Fruit fly (Drosophila melanogaster) whole organism, embryonic: ENCODE measurements around the gene CG44303.

ENCODE experiments used
- Blimp-1 ChIP-seq: fragments of 200-800 bp; sonication (Bioruptor generic); optimal IDR thresholded peaks from 3 replicates; lab custom pipeline; 2018; ENCODE audit warnings: missing biosample characterization, missing genetic modification characterization, mild to moderate bottlenecking, moderate library complexity, missing genetic modification reagents
- CG1233 ChIP-seq: fragments of 200-800 bp; sonication (Bioruptor generic); optimal IDR thresholded peaks from 4 replicates; lab custom pipeline; 2018; ENCODE audit warnings: missing biosample characterization, mild to moderate bottlenecking, missing genetic modification characterization
- CG13624 ChIP-seq: fragments of 200-800 bp; sonication (Bioruptor generic); optimal IDR thresholded peaks from 2 replicates; lab custom pipeline; 2016; ENCODE audit warnings: missing biosample characterization, missing genetic modification characterization
- CG15269 ChIP-seq: fragments of 200-800 bp; sonication (Bioruptor generic); optimal IDR thresholded peaks from 2 replicates; lab custom pipeline; 2018; ENCODE audit warnings: missing biosample characterization, mild to moderate bottlenecking, missing genetic modification characterization, moderate library complexity
- CG16815 ChIP-seq: fragments of 200-800 bp; sonication (Bioruptor generic); optimal IDR thresholded peaks from 3 replicates; lab custom pipeline; 2017; ENCODE audit warnings: missing biosample characterization, mild to moderate bottlenecking, missing genetic modification characterization
- CG17359 ChIP-seq: fragments of 200-800 bp; sonication (Bioruptor generic); optimal IDR thresholded peaks from 3 replicates; lab custom pipeline; 2018; ENCODE audit warnings: missing biosample characterization, mild to moderate bottlenecking, missing genetic modification characterization, moderate library complexity
- CG18262 ChIP-seq: fragments of 200-800 bp; optimal IDR thresholded peaks from 3 replicates; lab custom pipeline; 2019; ENCODE audit warnings: missing biosample characterization, mild to moderate bottlenecking, missing genetic modification characterization, moderate library complexity
- CG18476 ChIP-seq: fragments of 200-800 bp; sonication (Bioruptor generic); optimal IDR thresholded peaks from 2 replicates; lab custom pipeline; 2016; ENCODE audit warnings: missing biosample characterization, mild to moderate bottlenecking, missing genetic modification characterization
- CG2199 ChIP-seq: fragments of 200-800 bp; sonication (Bioruptor generic); IDR thresholded peaks from 3 replicates; pipeline ENCODE4 v1.3.6; 2022; ENCODE audit warnings: missing biosample characterization, missing genetic modification characterization
- CG2678 ChIP-seq: fragments of 200-800 bp; sonication (Bioruptor generic); optimal IDR thresholded peaks from 3 replicates; lab custom pipeline; 2019; ENCODE audit warnings: missing biosample characterization, mild to moderate bottlenecking, missing genetic modification characterization, moderate library complexity
- CG2712 ChIP-seq: fragments of 200-800 bp; optimal IDR thresholded peaks from 3 replicates; lab custom pipeline; 2019; ENCODE audit warnings: missing biosample characterization, mild to moderate bottlenecking, missing genetic modification characterization, moderate library complexity
- CG32532 ChIP-seq: fragments of 200-800 bp; sonication (Bioruptor generic); IDR thresholded peaks from 2 replicates; pipeline ENCODE4 v1.3.6; 2022; ENCODE audit warnings: missing biosample characterization, missing genetic modification characterization
- CG33557 ChIP-seq: fragments of 200-800 bp; sonication (Bioruptor generic); optimal IDR thresholded peaks from 2 replicates; lab custom pipeline; 2019; ENCODE audit warnings: missing biosample characterization, mild to moderate bottlenecking, missing genetic modification characterization, moderate library complexity
- CG4424 ChIP-seq: fragments of 200-800 bp; sonication (Bioruptor generic); optimal IDR thresholded peaks from 3 replicates; lab custom pipeline; 2016; ENCODE audit warnings: missing biosample characterization, missing genetic modification characterization
- CG4730 ChIP-seq: fragments of 200-800 bp; sonication (Bioruptor generic); IDR thresholded peaks from 2 replicates; pipeline ENCODE4 v1.3.6; 2022; ENCODE audit warnings: missing biosample characterization, missing genetic modification characterization
- CG6791 ChIP-seq: fragments of 200-800 bp; sonication (Bioruptor generic); IDR thresholded peaks from 3 replicates; pipeline ENCODE4 v1.3.6; 2022; ENCODE audit warnings: missing biosample characterization, missing genetic modification characterization; ENCODE audit not compliant: partially characterized antibody
- CG8290 ChIP-seq, 3 experiments: fragments of 200-800 bp; sonication (Bioruptor generic); optimal IDR thresholded peaks; 2 replicates each; lab custom pipeline; 2016 to 2019; ENCODE audit warnings: missing biosample characterization in 3 of 3, missing genetic modification characterization in 3 of 3, mild to moderate bottlenecking in 2 of 3, moderate library complexity in 1 of 3
- CG8388 ChIP-seq: fragments of 200-800 bp; sonication (Bioruptor generic); optimal IDR thresholded peaks from 2 replicates; lab custom pipeline; 2019; ENCODE audit warnings: missing biosample characterization, mild to moderate bottlenecking, missing genetic modification characterization, moderate library complexity
- CG8765 ChIP-seq: fragments of 200-800 bp; sonication (Bioruptor generic); IDR thresholded peaks from 2 replicates; pipeline ENCODE4 v1.3.6; 2022; ENCODE audit warnings: missing biosample characterization, missing genetic modification characterization
- Dfd ChIP-seq, 2 experiments: fragments of >200 bp; optimal IDR thresholded peaks; 2 replicates each; lab custom pipeline; 2017; ENCODE audit warnings: missing biosample characterization in 2 of 2, missing genetic modification characterization in 2 of 2
- Elba2 ChIP-seq: fragments of 200-800 bp; sonication (Bioruptor generic); optimal IDR thresholded peaks from 3 replicates; lab custom pipeline; 2016; ENCODE audit warnings: missing biosample characterization, missing genetic modification characterization
- Ets97D ChIP-seq: fragments of 200-800 bp; sonication (Bioruptor generic); optimal IDR thresholded peaks from 3 replicates; lab custom pipeline; 2016; ENCODE audit warnings: missing biosample characterization, missing genetic modification characterization
- Fer3 ChIP-seq: fragments of 200-800 bp; sonication (Bioruptor generic); optimal IDR thresholded peaks from 2 replicates; lab custom pipeline; 2018; ENCODE audit warnings: missing biosample characterization, mild to moderate bottlenecking, missing genetic modification characterization, moderate library complexity
- H2.0 ChIP-seq: fragments of 200-800 bp; sonication (Bioruptor generic); IDR thresholded peaks from 2 replicates; pipeline ENCODE4 v1.3.6; 2022; ENCODE audit warnings: missing biosample characterization, missing genetic modification characterization
- HHEX ChIP-seq: fragments of 200-800 bp; sonication (Bioruptor generic); optimal IDR thresholded peaks from 3 replicates; lab custom pipeline; 2017; ENCODE audit warnings: missing biosample characterization, mild to moderate bottlenecking, missing genetic modification characterization, missing genetic modification reagents
- HmgZ ChIP-seq: fragments of 200-800 bp; sonication (Bioruptor generic); optimal IDR thresholded peaks from 2 replicates; lab custom pipeline; 2018; ENCODE audit warnings: missing biosample characterization, mild to moderate bottlenecking, missing genetic modification characterization
- Hmr ChIP-seq: fragments of 200-800 bp; sonication (Bioruptor generic); optimal IDR thresholded peaks from 3 replicates; lab custom pipeline; 2017; ENCODE audit warnings: mild to moderate bottlenecking, missing biosample characterization, missing genetic modification reagents, missing genetic modification characterization
- Ptx1 ChIP-seq: fragments of 200-800 bp; sonication (Bioruptor generic); IDR thresholded peaks from 2 replicates; pipeline ENCODE4 v1.3.6; 2022; ENCODE audit warnings: missing biosample characterization, missing genetic modification characterization
- Sox100B ChIP-seq: fragments of 200-800 bp; sonication (Bioruptor generic); optimal IDR thresholded peaks from 3 replicates; lab custom pipeline; 2018; ENCODE audit warnings: missing biosample characterization, mild to moderate bottlenecking, missing genetic modification characterization
- Ssrp ChIP-seq: fragments of 200-800 bp; sonication (Bioruptor generic); optimal IDR thresholded peaks from 2 replicates; lab custom pipeline; 2018; ENCODE audit warnings: missing biosample characterization, mild to moderate bottlenecking, missing genetic modification characterization, moderate library complexity
- al ChIP-seq: fragments of 200-800 bp; sonication (Bioruptor generic); IDR thresholded peaks from 2 replicates; pipeline ENCODE4 v1.3.6; 2022; ENCODE audit warnings: missing biosample characterization, missing genetic modification characterization
- btn ChIP-seq: fragments of 200-800 bp; sonication (Bioruptor generic); optimal IDR thresholded peaks from 2 replicates; lab custom pipeline; 2016; ENCODE audit warnings: missing biosample characterization, missing genetic modification characterization
- cg ChIP-seq: fragments of 200-800 bp; sonication (Bioruptor generic); optimal IDR thresholded peaks from 3 replicates; lab custom pipeline; 2019; ENCODE audit warnings: missing biosample characterization, mild to moderate bottlenecking, missing genetic modification characterization, moderate library complexity
- chn ChIP-seq: fragments of 200-800 bp; sonication (Bioruptor generic); optimal IDR thresholded peaks from 2 replicates; lab custom pipeline; 2016; ENCODE audit warnings: missing biosample characterization, missing genetic modification characterization
- gt ChIP-seq: fragments of 200-800 bp; sonication (Bioruptor generic); IDR thresholded peaks from 2 replicates; pipeline ENCODE4 v1.3.6; 2022; ENCODE audit warnings: missing biosample characterization, missing genetic modification characterization
- hb ChIP-seq: fragments of 200-800 bp; sonication (Bioruptor generic); IDR thresholded peaks from 3 replicates; pipeline ENCODE4 v1.3.6; 2022; ENCODE audit warnings: missing biosample characterization, missing genetic modification characterization; ENCODE audit not compliant: partially characterized antibody
- ind ChIP-seq: fragments of 200-800 bp; sonication (Bioruptor generic); optimal IDR thresholded peaks from 3 replicates; lab custom pipeline; 2016; ENCODE audit warnings: missing biosample characterization, missing genetic modification characterization
- inv ChIP-seq: fragments of 200-800 bp; sonication (Bioruptor generic); IDR thresholded peaks from 2 replicates; pipeline ENCODE4 v1.3.6; 2022; ENCODE audit warnings: missing biosample characterization, missing genetic modification characterization; ENCODE audit not compliant: partially characterized antibody
- kni ChIP-seq: fragments of 200-800 bp; sonication (Bioruptor generic); optimal IDR thresholded peaks from 3 replicates; lab custom pipeline; 2017; ENCODE audit warnings: mild to moderate bottlenecking, missing biosample characterization, missing genetic modification reagents, missing genetic modification characterization
- lab ChIP-seq: fragments of 200-800 bp; sonication (Bioruptor generic); optimal IDR thresholded peaks from 3 replicates; lab custom pipeline; 2017; ENCODE audit warnings: missing biosample characterization, missing genetic modification characterization, mild to moderate bottlenecking, moderate library complexity, missing genetic modification reagents
- lola ChIP-seq, 3 experiments: fragments of >200 bp in 2 of 3; fragments of 200-800 bp in 1 of 3; sonication (Bioruptor generic) in 1 of 3; optimal IDR thresholded peaks; 2 replicates each; lab custom pipeline; 2017 to 2019; ENCODE audit warnings: missing biosample characterization in 3 of 3, missing genetic modification characterization in 3 of 3, mild to moderate bottlenecking in 1 of 3, moderate library complexity in 1 of 3
- nau ChIP-seq: fragments of 200-800 bp; sonication (Bioruptor generic); optimal IDR thresholded peaks from 3 replicates; lab custom pipeline; 2017; ENCODE audit warnings: missing biosample characterization, mild to moderate bottlenecking, missing genetic modification characterization, missing genetic modification reagents
- oc ChIP-seq: fragments of 200-800 bp; sonication (Bioruptor generic); optimal IDR thresholded peaks from 2 replicates; lab custom pipeline; 2018; ENCODE audit warnings: missing biosample characterization, mild to moderate bottlenecking, missing genetic modification characterization, moderate library complexity
- pnt ChIP-seq: fragments of 200-800 bp; sonication (Bioruptor generic); optimal IDR thresholded peaks from 3 replicates; lab custom pipeline; 2016; ENCODE audit warnings: missing biosample characterization, missing genetic modification characterization
- sens ChIP-seq: fragments of 200-800 bp; sonication (Bioruptor generic); peaks from one replicate; lab custom pipeline; 2016; ENCODE audit warnings: missing biosample characterization, missing genetic modification characterization
- sug ChIP-seq: fragments of 200-800 bp; optimal IDR thresholded peaks from 2 replicates; lab custom pipeline; 2019; ENCODE audit warnings: missing biosample characterization, mild to moderate bottlenecking, missing genetic modification characterization, moderate library complexity
- twi ChIP-seq: fragments of 200-800 bp; optimal IDR thresholded peaks from 2 replicates; lab custom pipeline; 2019; ENCODE audit warnings: missing biosample characterization, mild to moderate bottlenecking, missing genetic modification characterization, moderate library complexity
- unc-4 ChIP-seq: fragments of 200-800 bp; sonication (Bioruptor generic); IDR thresholded peaks from 2 replicates; pipeline ENCODE4 v1.3.6; 2022; ENCODE audit warnings: missing biosample characterization, missing genetic modification characterization; ENCODE audit not compliant: partially characterized antibody
- zen ChIP-seq: fragments of 200-800 bp; sonication (Bioruptor generic); optimal IDR thresholded peaks from 3 replicates; lab custom pipeline; 2018; ENCODE audit warnings: missing biosample characterization, mild to moderate bottlenecking, missing genetic modification characterization, moderate library complexity

CG44303 gene

DNA sequence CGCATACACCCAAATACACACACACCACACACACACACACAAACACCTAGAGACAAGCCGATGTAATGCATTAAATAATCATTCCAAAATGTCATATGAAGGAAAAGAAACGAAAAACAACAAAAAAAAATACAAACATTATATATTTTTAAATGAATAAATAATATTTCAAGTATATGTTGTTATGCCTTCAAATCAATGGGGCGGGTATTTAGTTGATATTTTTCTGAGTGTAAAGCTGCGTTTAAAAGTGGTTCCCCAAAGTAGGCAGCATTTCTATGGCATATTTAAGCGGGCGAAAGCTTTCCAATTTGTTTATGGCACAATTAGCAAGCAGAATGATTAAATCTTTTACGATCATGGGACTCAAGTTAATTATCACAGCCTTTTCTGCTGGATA, 32.0 kb upstream of the CG44303 start (continued):
- TF ChIP-seq CG18262 (peak; percentile 12), Dfd (GFP tag; optimal IDR thresholded peaks at IDR 0.05; lab: Kevin White, UChicago) (no peak), HHEX (GFP tag; lab: Kevin White, UChicago) (peak; percentile 32), zen (tag; lab: Kevin White, UChicago) (no peak), CG2199 (GFP tag; lab: Robert Waterston, UW) (no peak), CG33557 (no peak), Ssrp (tag; lab: Kevin White, UChicago) (peak; percentile 11), cg (GFP tag; lab: Kevin White, UChicago) (peak; percentile 25), Hmr (GFP tag; lab: Kevin White, UChicago) (peak; percentile 7), Ptx1 (0 out of 2 replicates have a peak, but pooled peaks have one; percentile 27), gt (GFP tag; lab: Robert Waterston, UW) (no peak), CG8765 (GFP tag; lab: Robert Waterston, UW) (no peak), CG13624 (GFP tag; lab: Kevin White, UChicago) (no peak), ind (GFP tag; lab: Kevin White, UChicago) (peak; percentile 13), CG8388 (peak; percentile 5), CG15269 (peak; percentile 17), chn (no peak), CG8290 (GFP tag; optimal IDR thresholded peaks at IDR 0.05; lab: Kevin White, UChicago) (no peak), CG8290 (tag; optimal IDR thresholded peaks at IDR 0.05; lab: Kevin White, UChicago) (peak in 1 of 2 experiments; percentile 15), CG32532 (GFP tag; lab: Robert Waterston, UW) (peak; percentile 39; the same call in 1 of the 2 replicates), Blimp-1 (GFP tag; lab: Kevin White, UChicago) (peak; percentile 22), CG2678 (tag; lab: Kevin White, UChicago) (peak; percentile 40), nau (GFP tag; lab: Kevin White, UChicago) (no peak), sug (no peak), al (GFP tag; lab: Robert Waterston, UW) (0 out of 2 replicates have a peak, but pooled peaks have one; percentile 21), pnt (no peak), CG17359 (peak; percentile 47), lab (GFP tag; lab: Kevin White, UChicago) (peak; percentile 48), CG6791 (no peak), H2.0 (GFP tag; lab: Robert Waterston, UW) (0 out of 2 replicates have a peak, but pooled peaks have one; percentile 8), HmgZ (tag; lab: Kevin White, UChicago) (no peak), CG2712 (tag; lab: Kevin White, UChicago) (peak; percentile 6), Fer3 (tag; lab: Kevin White, UChicago) (peak; percentile 38)

DNA sequence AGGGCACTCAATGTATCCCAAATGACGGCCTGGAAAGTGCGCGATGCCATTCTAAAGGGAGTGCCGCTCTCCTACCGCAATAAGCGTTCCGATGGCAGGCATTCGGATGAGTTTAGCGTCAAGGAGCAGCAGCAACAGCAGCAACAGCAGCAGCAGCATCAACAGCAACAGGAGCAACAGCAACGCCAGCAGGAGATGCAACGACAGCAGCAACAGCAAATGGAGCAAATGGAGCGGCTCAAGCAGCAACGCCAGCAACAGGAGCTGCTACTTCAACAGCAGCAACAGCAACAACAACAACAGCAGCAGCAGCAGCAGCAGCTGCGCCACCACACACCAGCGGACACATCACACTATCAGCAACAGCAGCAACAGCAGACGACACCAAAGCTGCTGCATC, 28.9 kb upstream of the CG44303 start:
- TF ChIP-seq CG4424 (GFP tag; lab: Kevin White, UChicago) (no peak), CG4730 (GFP tag; lab: Robert Waterston, UW) (no peak), kni (GFP tag; lab: Kevin White, UChicago) (no peak), Ets97D (no peak), sens (GFP tag; lab: Kevin White, UChicago) (no peak), chn (no peak), Sox100B (no peak), Elba2 (no peak)

- TF ChIP-seq inv (GFP tag; lab: Robert Waterston, UW) (no peak), btn (GFP tag; lab: Kevin White, UChicago) (peak; percentile 61), CG1233 (GFP tag; lab: Kevin White, UChicago) (peak; percentile 77), unc-4 (GFP tag; lab: Robert Waterston, UW) (no peak), CG18476 (GFP tag; lab: Kevin White, UChicago) (peak; percentile 66), lola (GFP tag; optimal IDR thresholded peaks at IDR 0.05; lab: Kevin White, UChicago) (peak in 1 of 3 experiments; percentile 63), hb (GFP tag; lab: Robert Waterston, UW) (no peak), sug (peak; percentile 52), oc (tag; lab: Kevin White, UChicago) (peak; percentile 87), CG16815 (peak; percentile 54), twi (tag; lab: Kevin White, UChicago) (peak; percentile 40)
Measured at dm6 chrX:6711295-6711694, 24.1 kb upstream of the CG44303 start.
